Worm (Caenorhabditis elegans) whole organism, late embryonic: ENCODE data around the gene F55B11.6.

Experiments used
- C08G9.2 ChIP-seq: sonication (generic microtip); optimal IDR thresholded peaks from 2 replicates; lab custom pipeline; 2016; ENCODE audit warnings: mild to moderate bottlenecking, missing genetic modification characterization, moderate library complexity, missing compliant biosample characterization
- K09A11.1 ChIP-seq: sonication (generic microtip); optimal IDR thresholded peaks from 2 replicates; lab custom pipeline; 2017; ENCODE audit warnings: antibody characterized with exemption, mild to moderate bottlenecking, missing genetic modification characterization, missing compliant biosample characterization; ENCODE audit not compliant: insufficient read depth
- T23F11.4 ChIP-seq: fragments of 200-800 bp; sonication (Bioruptor generic); optimal IDR thresholded peaks from 2 replicates; lab custom pipeline; 2018; ENCODE audit warnings: mild to moderate bottlenecking, missing genetic modification characterization, missing compliant biosample characterization
- ceh-14 ChIP-seq: sonication (generic microtip); optimal IDR thresholded peaks from 2 replicates; lab custom pipeline; 2016; ENCODE audit warnings: missing genotype, missing genetic modification characterization, missing compliant biosample characterization
- ceh-18 ChIP-seq: sonication (generic microtip); optimal IDR thresholded peaks from 2 replicates; lab custom pipeline; 2016; ENCODE audit warnings: missing genetic modification characterization, missing compliant biosample characterization
- ceh-2 ChIP-seq: sonication (generic microtip); optimal IDR thresholded peaks from 2 replicates; lab custom pipeline; 2016; ENCODE audit warnings: missing genotype, missing genetic modification characterization, missing compliant biosample characterization
- ceh-22 ChIP-seq: sonication (generic microtip); optimal IDR thresholded peaks from 2 replicates; lab custom pipeline; 2017; ENCODE audit warnings: missing biosample characterization, missing genetic modification characterization
- ceh-24 ChIP-seq: sonication (generic microtip); optimal IDR thresholded peaks from 2 replicates; lab custom pipeline; 2016; ENCODE audit warnings: mild to moderate bottlenecking, missing genetic modification characterization, missing compliant biosample characterization
- ceh-30 ChIP-seq: fragments of 150-350 bp; optimal IDR thresholded peaks from 2 replicates; lab custom pipeline; 2014; ENCODE audit warnings: missing biosample characterization, missing genetic modification characterization
- ceh-31 ChIP-seq: sonication (generic microtip); optimal IDR thresholded peaks from 2 replicates; lab custom pipeline; 2016; ENCODE audit warnings: missing genetic modification characterization, missing compliant biosample characterization
- ceh-34 ChIP-seq: sonication (generic microtip); optimal IDR thresholded peaks from 2 replicates; lab custom pipeline; 2016; ENCODE audit warnings: mild to moderate bottlenecking, missing genetic modification characterization, missing compliant biosample characterization
- ceh-45 ChIP-seq: fragments of 200-800 bp; sonication (Bioruptor generic); IDR thresholded peaks from 2 replicates; pipeline ENCODE4 v1.3.6; 2022; ENCODE audit warnings: missing genetic modification reagents, missing genetic modification characterization, missing compliant biosample characterization
- ceh-48 ChIP-seq: sonication (generic microtip); optimal IDR thresholded peaks from 2 replicates; lab custom pipeline; 2016; ENCODE audit warnings: missing genetic modification characterization, inconsistent platforms, missing compliant biosample characterization
- ceh-6 ChIP-seq: fragments of 200-800 bp; sonication (Bioruptor generic); optimal IDR thresholded peaks from 2 replicates; lab custom pipeline; 2018; ENCODE audit warnings: mild to moderate bottlenecking, missing genetic modification characterization, missing compliant biosample characterization
- dmd-4 ChIP-seq: sonication (generic microtip); optimal IDR thresholded peaks from 2 replicates; lab custom pipeline; 2016; ENCODE audit warnings: borderline replicate concordance, missing genetic modification characterization, missing compliant biosample characterization
- elt-2 ChIP-seq: sonication (generic microtip); optimal IDR thresholded peaks from 2 replicates; lab custom pipeline; 2016; ENCODE audit warnings: missing genetic modification reagents, missing genetic modification characterization, missing compliant biosample characterization
- elt-4 ChIP-seq: sonication (generic microtip); optimal IDR thresholded peaks from 2 replicates; lab custom pipeline; 2016; ENCODE audit warnings: missing genetic modification characterization, missing compliant biosample characterization
- eyg-1 ChIP-seq: sonication (generic microtip); optimal IDR thresholded peaks from 2 replicates; lab custom pipeline; 2016; ENCODE audit warnings: missing genotype, missing genetic modification characterization, missing compliant biosample characterization
- fkh-10 ChIP-seq: fragments of 150-350 bp; optimal IDR thresholded peaks from 2 replicates; lab custom pipeline; 2014; ENCODE audit warnings: missing biosample characterization, missing genetic modification reagents, missing genetic modification characterization
- fkh-6 ChIP-seq: sonication (generic microtip); optimal IDR thresholded peaks from 2 replicates; lab custom pipeline; 2016; ENCODE audit warnings: missing genetic modification characterization, missing compliant biosample characterization
- gmeb-2 ChIP-seq: sonication (generic microtip); optimal IDR thresholded peaks from 2 replicates; lab custom pipeline; 2016; ENCODE audit warnings: missing genetic modification characterization, inconsistent platforms, missing compliant biosample characterization
- hlh-15 ChIP-seq: sonication (generic microtip); optimal IDR thresholded peaks from 2 replicates; lab custom pipeline; 2016; ENCODE audit warnings: missing genetic modification characterization, missing compliant biosample characterization
- hlh-6 ChIP-seq: sonication (generic microtip); optimal IDR thresholded peaks from 2 replicates; lab custom pipeline; 2016; ENCODE audit warnings: missing genotype, missing genetic modification characterization, missing compliant biosample characterization
- nfya-1 ChIP-seq: sonication (generic microtip); optimal IDR thresholded peaks from 2 replicates; lab custom pipeline; 2017; ENCODE audit warnings: missing genetic modification characterization, mild to moderate bottlenecking, missing compliant biosample characterization, antibody characterized with exemption, moderate library complexity
- odd-2 ChIP-seq: sonication (generic microtip); optimal IDR thresholded peaks from 2 replicates; lab custom pipeline; 2017; ENCODE audit warnings: antibody characterized with exemption, mild to moderate bottlenecking, missing genetic modification characterization, missing compliant biosample characterization
- pag-3 ChIP-seq: sonication (generic microtip); optimal IDR thresholded peaks from 2 replicates; lab custom pipeline; 2016; ENCODE audit warnings: missing compliant biosample characterization, missing genetic modification characterization, borderline replicate concordance
- pax-1 ChIP-seq: fragments of 150-350 bp; optimal IDR thresholded peaks from 2 replicates; lab custom pipeline; 2014; ENCODE audit warnings: missing biosample characterization, missing genetic modification characterization
- pha-2 ChIP-seq: sonication (generic microtip); optimal IDR thresholded peaks from 2 replicates; lab custom pipeline; 2017; ENCODE audit warnings: mild to moderate bottlenecking, missing genetic modification characterization, missing compliant biosample characterization
- pha-4 ChIP-seq: fragments of 150-350 bp; optimal IDR thresholded peaks from 2 replicates; lab custom pipeline; 2018; ENCODE audit warnings: missing biosample characterization, missing genetic modification reagents, missing genetic modification characterization
- ref-2 ChIP-seq: sonication (generic microtip); optimal IDR thresholded peaks from 2 replicates; lab custom pipeline; 2016; ENCODE audit warnings: missing genetic modification characterization, missing compliant biosample characterization
- sdc-2 ChIP-seq: sonication (generic microtip); optimal IDR thresholded peaks from 2 replicates; lab custom pipeline; 2016; ENCODE audit warnings: missing genotype, missing genetic modification characterization, missing compliant biosample characterization
- sox-2 ChIP-seq: fragments of 200-800 bp; sonication (Bioruptor generic); IDR thresholded peaks from 2 replicates; pipeline ENCODE4 v1.3.6; 2022; ENCODE audit warnings: missing genetic modification reagents, missing genetic modification characterization, missing compliant biosample characterization
- ttx-3 ChIP-seq: sonication (generic microtip); optimal IDR thresholded peaks from 2 replicates; lab custom pipeline; 2016; ENCODE audit warnings: missing genetic modification reagents, missing genetic modification characterization, missing compliant biosample characterization
- unc-3 ChIP-seq, 2 experiments: fragments of 200-800 bp in 1 of 2; sonication (Bioruptor generic) in 1 of 2; sonication (generic microtip) in 1 of 2; conservative IDR thresholded peaks in 1 of 2; optimal IDR thresholded peaks in 1 of 2; 2 replicates each; pipeline versions ENCODE4 v1.3.6 to Lab custom; 2016 to 2022; ENCODE audit warnings: missing compliant biosample characterization in 2 of 2, missing genetic modification characterization in 2 of 2, missing genetic modification reagents in 1 of 2
- unc-55 ChIP-seq: sonication (generic microtip); optimal IDR thresholded peaks from 2 replicates; lab custom pipeline; 2017; ENCODE audit warnings: missing biosample characterization, missing genetic modification reagents, missing genetic modification characterization
- unc-86 ChIP-seq: sonication (generic microtip); optimal IDR thresholded peaks from 2 replicates; lab custom pipeline; 2016; ENCODE audit warnings: missing genetic modification characterization, missing compliant biosample characterization

The F55B11.6 gene

ce11 chrIV:14391268-14391667 lies 25.8 kb downstream of the F55B11.6 start:
- TF ChIP-seq nfya-1 (tag; lab: Kevin White, UChicago) (no peak), ceh-18 (tag; lab: Kevin White, UChicago) (no peak)
- TF ChIP-seq, all 69 proteins: peak for 0

- TF ChIP-seq T23F11.4 (GFP tag; lab: Kevin White, UChicago) (no peak), hlh-6 (tag; lab: Kevin White, UChicago) (no peak)
Measured at ce11 chrIV:14390023-14390614, 26.9 kb downstream of the F55B11.6 start.

- TF ChIP-seq ceh-24 (tag; lab: Kevin White, UChicago) (no peak), ceh-31 (tag; lab: Kevin White, UChicago) (no peak), sox-2 (GFP tag; lab: Robert Waterston, UW) (no peak), elt-4 (tag; lab: Kevin White, UChicago) (no peak), elt-2 (no peak), fkh-10 (GFP tag; lab: Kevin White, UChicago) (no peak)
Measured at ce11 chrIV:14389070-14389469, 28.0 kb downstream of the F55B11.6 start.

- TF ChIP-seq unc-55 (GFP tag; lab: Kevin White, UChicago) (no peak), pax-1 (tag; lab: Kevin White, UChicago) (no peak), ref-2 (tag; lab: Kevin White, UChicago) (no peak), ceh-14 (tag; lab: Kevin White, UChicago) (no peak), pha-4 (no peak), odd-2 (no peak), fkh-6 (tag; lab: Kevin White, UChicago) (no peak)
Measured at ce11 chrIV:14387766-14388553, 29.1 kb downstream of the F55B11.6 start.

ce11 chrIV:14385140-14385539 lies 31.9 kb downstream of the F55B11.6 start:
- TF ChIP-seq ttx-3, result no peak
- TF ChIP-seq ceh-34, result no peak
- no peak for TF ChIP-seq pha-2
- TF ChIP-seq ceh-30 (tag; lab: Kevin White, UChicago), result no peak
- TF ChIP-seq nfya-1 (tag; lab: Kevin White, UChicago), result no peak
- TF ChIP-seq pag-3 (tag; lab: Kevin White, UChicago), result no peak
- TF ChIP-seq gmeb-2 (tag; lab: Kevin White, UChicago), result no peak
- no peak for TF ChIP-seq hlh-15 (tag; lab: Kevin White, UChicago)
- no peak for TF ChIP-seq unc-86
- TF ChIP-seq sdc-2, result no peak
- no peak for TF ChIP-seq ceh-18 (tag; lab: Kevin White, UChicago)
- no peak for TF ChIP-seq ceh-22 (tag; lab: Kevin White, UChicago)
- TF ChIP-seq unc-55 (GFP tag; lab: Kevin White, UChicago), result no peak
- no peak for TF ChIP-seq dmd-4 (tag; lab: Kevin White, UChicago)
- no peak for TF ChIP-seq ceh-2 (tag; lab: Kevin White, UChicago)
- no peak for TF ChIP-seq ceh-14 (tag; lab: Kevin White, UChicago)

- TF ChIP-seq eyg-1 (no peak), ceh-6 (GFP tag; lab: Kevin White, UChicago) (no peak), elt-4 (tag; lab: Kevin White, UChicago) (no peak), C08G9.2 (tag; lab: Kevin White, UChicago) (no peak), T23F11.4 (GFP tag; lab: Kevin White, UChicago) (no peak), K09A11.1 (no peak), ceh-30 (tag; lab: Kevin White, UChicago) (no peak), pag-3 (tag; lab: Kevin White, UChicago) (no peak), ceh-34 (no peak), ceh-24 (tag; lab: Kevin White, UChicago) (no peak), ceh-45 (GFP tag; lab: Robert Waterston, UW) (no peak), ceh-48 (tag; lab: Kevin White, UChicago) (no peak), unc-3 (GFP tag; conservative IDR thresholded peaks at IDR 0.05; lab: Robert Waterston, UW) (no peak), unc-3 (tag; optimal IDR thresholded peaks at IDR 0.05; lab: Kevin White, UChicago) (no peak)
- TF ChIP-seq, all 69 proteins: peak for 0
Measured at ce11 chrIV:14384194-14384593, 32.8 kb downstream of the F55B11.6 start.
